Worm (Caenorhabditis elegans) whole organism, midembryonic: ENCODE results near the gene spe-43.

Experiments used
- T22C8.4 ChIP-seq: fragments of 200-800 bp; sonication (Bioruptor generic); IDR thresholded peaks from 2 replicates; pipeline ENCODE4 v1.3.6; 2022; ENCODE audit warnings: missing genetic modification characterization, missing compliant biosample characterization
- cog-1 ChIP-seq: sonication (generic microtip); optimal IDR thresholded peaks from 2 replicates; lab custom pipeline; 2016; ENCODE audit warnings: missing genetic modification characterization, missing compliant biosample characterization
- flt-1 ChIP-seq: fragments of 200-800 bp; sonication (Bioruptor generic); IDR thresholded peaks from 2 replicates; pipeline ENCODE4 v1.3.6; 2022; ENCODE audit warnings: missing genetic modification characterization, missing compliant biosample characterization
- klf-2 ChIP-seq: fragments of 200-800 bp; sonication (Bioruptor generic); conservative IDR thresholded peaks from 2 replicates; pipeline ENCODE4 v1.3.6; 2022; ENCODE audit warnings: missing genetic modification reagents, missing genetic modification characterization, missing compliant biosample characterization
- med-1 ChIP-seq: sonication (generic microtip); optimal IDR thresholded peaks from 2 replicates; lab custom pipeline; 2017; ENCODE audit warnings: missing genetic modification characterization, mild to moderate bottlenecking, missing compliant biosample characterization, antibody characterized with exemption, missing genetic modification reagents; ENCODE audit not compliant: insufficient read depth
- ref-1 ChIP-seq: fragments of 200-800 bp; sonication (Bioruptor generic); conservative IDR thresholded peaks from 2 replicates; pipeline ENCODE4 v1.3.6; 2022; ENCODE audit warnings: missing genetic modification reagents, missing genetic modification characterization, missing compliant biosample characterization
- tab-1 ChIP-seq: fragments of 200-800 bp; sonication (Bioruptor generic); IDR thresholded peaks from 2 replicates; pipeline ENCODE4 v1.3.6; 2022; ENCODE audit warnings: missing genetic modification characterization, missing compliant biosample characterization
- ztf-29 ChIP-seq: fragments of 200-800 bp; sonication (Bioruptor generic); IDR thresholded peaks from 2 replicates; pipeline ENCODE4 v1.3.6; 2022; ENCODE audit warnings: missing genetic modification reagents, missing genetic modification characterization, missing compliant biosample characterization

DNA sequence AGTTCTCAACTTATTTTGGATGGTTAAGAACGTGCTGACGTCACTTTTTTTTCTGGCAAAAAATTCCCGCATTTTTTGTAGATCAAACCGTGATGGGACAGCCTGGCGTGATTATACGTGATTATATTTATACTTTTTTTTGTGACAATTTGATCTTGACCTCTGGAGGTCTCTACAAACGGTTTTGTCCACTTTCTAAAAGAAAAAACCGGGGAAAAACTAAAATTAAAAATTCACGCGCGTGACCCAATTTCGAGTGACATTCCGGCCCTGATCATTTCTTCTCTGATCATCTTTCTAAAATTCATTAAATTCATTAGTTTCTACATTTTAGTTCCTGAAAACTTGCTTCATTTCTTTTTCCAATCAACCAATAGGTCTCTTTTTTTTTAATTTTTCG, 37.3 kb downstream of the spe-43 start, which contains the start of gene rde-11:
- TF ChIP-seq flt-1 (GFP tag; lab: Robert Waterston, UW): no peak
- TF ChIP-seq ref-1 (GFP tag; lab: Robert Waterston, UW): no peak
- TF ChIP-seq ztf-29 (GFP tag; lab: Robert Waterston, UW): no peak
- TF ChIP-seq med-1 (GFP tag; lab: Kevin White, UChicago): no peak
- no peak for TF ChIP-seq tab-1 (GFP tag; lab: Robert Waterston, UW)
- no peak for TF ChIP-seq klf-2 (GFP tag; lab: Robert Waterston, UW)
- no peak for TF ChIP-seq T22C8.4
- no peak for TF ChIP-seq cog-1 (tag; lab: Kevin White, UChicago)
